Fruit fly (Drosophila melanogaster) whole organism, adult: ENCODE results near the gene Prosbeta2R2.

Experiments
- CG14711 ChIP-seq: fragments of 200-800 bp; sonication (Bioruptor generic); optimal IDR thresholded peaks from 2 replicates; lab custom pipeline; 2018; ENCODE audit warnings: missing biosample characterization, mild to moderate bottlenecking, missing genetic modification characterization, moderate library complexity
- CG5204 ChIP-seq: fragments of 200-800 bp; sonication (Bioruptor generic); optimal IDR thresholded peaks from 2 replicates; lab custom pipeline; 2016; ENCODE audit warnings: missing biosample characterization, missing genetic modification characterization
- CG7101 ChIP-seq: fragments of 200-800 bp; sonication (Bioruptor generic); optimal IDR thresholded peaks from 2 replicates; lab custom pipeline; 2018; ENCODE audit warnings: missing biosample characterization, mild to moderate bottlenecking, missing genetic modification characterization, moderate library complexity
- Clk ChIP-seq: fragments of 200-800 bp; sonication (Bioruptor generic); optimal IDR thresholded peaks from 2 replicates; lab custom pipeline; 2017; ENCODE audit warnings: missing biosample characterization, missing genetic modification characterization
- cic ChIP-seq: fragments of 200-800 bp; sonication (Bioruptor generic); optimal IDR thresholded peaks from 2 replicates; lab custom pipeline; 2017; ENCODE audit warnings: missing biosample characterization, mild to moderate bottlenecking, missing genetic modification characterization, moderate library complexity
- kay ChIP-seq: fragments of 200-800 bp; sonication (Bioruptor generic); peaks from one replicate; lab custom pipeline; 2016; ENCODE audit warnings: missing biosample characterization, missing genetic modification characterization, borderline replicate concordance
- ovo ChIP-seq: fragments of 200-800 bp; sonication (Bioruptor generic); optimal IDR thresholded peaks from 2 replicates; lab custom pipeline; 2016; ENCODE audit warnings: missing biosample characterization, missing genetic modification characterization
- pad ChIP-seq: fragments of 200-800 bp; sonication (Bioruptor generic); optimal IDR thresholded peaks from 3 replicates; lab custom pipeline; 2017; ENCODE audit warnings: missing biosample characterization, missing genetic modification characterization, mild to moderate bottlenecking, moderate library complexity, missing genetic modification reagents
- tj ChIP-seq: fragments of 200-800 bp; sonication (Bioruptor generic); optimal IDR thresholded peaks from 3 replicates; lab custom pipeline; 2017; ENCODE audit warnings: missing biosample characterization, mild to moderate bottlenecking, missing genetic modification characterization, moderate library complexity

dm6 chr3R:5262592-5262991, 43.3 kb upstream of the Prosbeta2R2 start, which contains the start of gene Tim17a2:
- no peak for TF ChIP-seq Clk (GFP tag; lab: Kevin White, UChicago)
- TF ChIP-seq cic (GFP tag; lab: Kevin White, UChicago), result no peak
- TF ChIP-seq ovo (GFP tag; lab: Kevin White, UChicago), result no peak
- TF ChIP-seq tj (GFP tag; lab: Kevin White, UChicago), result no peak
- TF ChIP-seq kay, result no peak
- no peak for TF ChIP-seq pad
- no peak for TF ChIP-seq CG7101 (tag; lab: Kevin White, UChicago)
- TF ChIP-seq CG5204 (GFP tag; lab: Kevin White, UChicago), result no peak
- no peak for TF ChIP-seq CG14711 (tag; lab: Kevin White, UChicago)
